Fruit fly (Drosophila melanogaster) whole organism, wandering third instar larva: ENCODE results near the gene CG16717.

Source experiments
- Abd-B ChIP-seq: fragments of >200 bp; optimal IDR thresholded peaks from 2 replicates; lab custom pipeline; 2017; ENCODE audit warnings: missing biosample characterization, missing genetic modification characterization
- CG32264 ChIP-seq: fragments of 200-800 bp; sonication (Bioruptor generic); optimal IDR thresholded peaks from 2 replicates; lab custom pipeline; 2016; ENCODE audit warnings: missing biosample characterization, missing genetic modification characterization
- CG9705 ChIP-seq: fragments of 200-800 bp; sonication (Bioruptor generic); optimal IDR thresholded peaks from 2 replicates; lab custom pipeline; 2018; ENCODE audit warnings: missing biosample characterization, mild to moderate bottlenecking, missing genetic modification characterization
- Dfd ChIP-seq: fragments of >200 bp; optimal IDR thresholded peaks from 2 replicates; lab custom pipeline; 2017; ENCODE audit warnings: missing biosample characterization, missing genetic modification characterization
- GATAd ChIP-seq: sonication (Bioruptor generic); optimal IDR thresholded peaks from 2 replicates; lab custom pipeline; 2016; ENCODE audit warnings: missing biosample characterization, missing genetic modification characterization
- HLH106 ChIP-seq: fragments of 200-800 bp; optimal IDR thresholded peaks from 3 replicates; lab custom pipeline; 2019; ENCODE audit warnings: missing biosample characterization, mild to moderate bottlenecking, missing genetic modification characterization, moderate library complexity
- Hr83 ChIP-seq: fragments of 200-300 bp; sonication (Bioruptor generic); optimal IDR thresholded peaks from 2 replicates; lab custom pipeline; 2016; ENCODE audit warnings: missing biosample characterization, mild to moderate bottlenecking, missing genetic modification characterization, moderate library complexity; ENCODE audit not compliant: poor library complexity, severe bottlenecking
- Jra ChIP-seq: sonication (Bioruptor generic); optimal IDR thresholded peaks from 2 replicates; lab custom pipeline; 2016; ENCODE audit warnings: missing biosample characterization, missing genetic modification characterization
- Mio ChIP-seq: sonication (Bioruptor generic); optimal IDR thresholded peaks from 2 replicates; lab custom pipeline; 2016; ENCODE audit warnings: missing biosample characterization, missing genetic modification characterization
- Myc ChIP-seq: fragments of >200 bp; optimal IDR thresholded peaks from 2 replicates; lab custom pipeline; 2017
- N ChIP-seq: fragments of >200 bp; optimal IDR thresholded peaks from 2 replicates; lab custom pipeline; 2018; ENCODE audit warnings: missing biosample characterization, missing external identifiers, missing genetic modification characterization
- OdsH ChIP-seq: fragments of 200-800 bp; sonication (Bioruptor generic); optimal IDR thresholded peaks from 2 replicates; lab custom pipeline; 2016; ENCODE audit warnings: missing biosample characterization, mild to moderate bottlenecking, missing genetic modification characterization
- Rel ChIP-seq, 2 experiments: fragments of 200-800 bp; sonication (Bioruptor generic) in 1 of 2; optimal IDR thresholded peaks; 2 replicates in 1 of 2; 3 replicates in 1 of 2; lab custom pipeline; 2016 to 2019; ENCODE audit warnings: mild to moderate bottlenecking in 2 of 2, missing biosample characterization in 2 of 2, missing genetic modification characterization in 2 of 2, moderate library complexity in 1 of 2
- Sp1 ChIP-seq: fragments of 200-800 bp; sonication (Bioruptor generic); optimal IDR thresholded peaks from 3 replicates; lab custom pipeline; 2019; ENCODE audit warnings: missing biosample characterization, mild to moderate bottlenecking, missing genetic modification characterization, moderate library complexity
- br ChIP-seq: fragments of 200-800 bp; sonication (Bioruptor generic); optimal IDR thresholded peaks from 2 replicates; lab custom pipeline; 2016; ENCODE audit warnings: missing biosample characterization, missing genetic modification characterization
- brk ChIP-seq: fragments of 200-800 bp; sonication (Bioruptor generic); optimal IDR thresholded peaks from 2 replicates; lab custom pipeline; 2016; ENCODE audit warnings: missing biosample characterization, mild to moderate bottlenecking, missing genetic modification characterization
- dl ChIP-seq, 2 experiments: fragments of 175-275, 200-275 bp in 1 of 2; fragments of 200-275 bp in 1 of 2; sonication (Bioruptor generic); optimal IDR thresholded peaks; lab custom pipeline; 2018; ENCODE audit warnings: mild to moderate bottlenecking in 2 of 2, missing biosample characterization in 2 of 2, missing genetic modification characterization in 2 of 2, moderate library complexity in 2 of 2; ENCODE audit not compliant: partially characterized antibody in 2 of 2, insufficient read depth in 1 of 2
- dmrt93B ChIP-seq: fragments of 200-800 bp; sonication (Bioruptor generic); optimal IDR thresholded peaks from 2 replicates; lab custom pipeline; 2018; ENCODE audit warnings: missing biosample characterization, mild to moderate bottlenecking, missing genetic modification characterization
- dsf ChIP-seq: sonication (Bioruptor generic); optimal IDR thresholded peaks from 2 replicates; lab custom pipeline; 2016; ENCODE audit warnings: missing biosample characterization, missing genetic modification characterization, borderline replicate concordance
- foxo ChIP-seq, 2 experiments: fragments of 200-800 bp; sonication (Bioruptor generic); optimal IDR thresholded peaks; 2 replicates in 1 of 2; 3 replicates in 1 of 2; lab custom pipeline; 2016 to 2017; ENCODE audit warnings: missing biosample characterization in 2 of 2, missing genetic modification characterization in 2 of 2
- fru ChIP-seq: fragments of 200-800 bp; sonication (Bioruptor generic); optimal IDR thresholded peaks from 3 replicates; lab custom pipeline; 2016; ENCODE audit warnings: missing biosample characterization, mild to moderate bottlenecking, missing genetic modification characterization
- h ChIP-seq: fragments of 200-800 bp; sonication (Bioruptor generic); optimal IDR thresholded peaks from 3 replicates; lab custom pipeline; 2016; ENCODE audit warnings: missing biosample characterization, mild to moderate bottlenecking, missing genetic modification characterization
- jim ChIP-seq: fragments of 175-275, 200-325 bp; sonication (Bioruptor generic); optimal IDR thresholded peaks from 2 replicates; lab custom pipeline; 2016; ENCODE audit warnings: missing biosample characterization, mild to moderate bottlenecking, missing genetic modification characterization
- lola ChIP-seq: fragments of >200 bp; optimal IDR thresholded peaks from 2 replicates; lab custom pipeline; 2017; ENCODE audit warnings: missing biosample characterization, missing genetic modification characterization
- pan ChIP-seq: fragments of >200 bp; optimal IDR thresholded peaks from 2 replicates; lab custom pipeline; 2017
- psq ChIP-seq: fragments of 200-800 bp; sonication (Bioruptor generic); optimal IDR thresholded peaks from 3 replicates; lab custom pipeline; 2017; ENCODE audit warnings: missing biosample characterization, mild to moderate bottlenecking, missing genetic modification characterization, moderate library complexity
- rgr ChIP-seq: fragments of 200-800 bp; sonication (Bioruptor generic); optimal IDR thresholded peaks from 3 replicates; lab custom pipeline; 2016; ENCODE audit warnings: missing biosample characterization, mild to moderate bottlenecking, missing genetic modification characterization
- sage ChIP-seq: fragments of 200-800 bp; sonication (Bioruptor generic); optimal IDR thresholded peaks from 2 replicates; lab custom pipeline; 2016; ENCODE audit warnings: missing biosample characterization, mild to moderate bottlenecking, missing genetic modification characterization
- sv ChIP-seq: fragments of 200-800 bp; sonication (Bioruptor generic); optimal IDR thresholded peaks from 3 replicates; lab custom pipeline; 2016; ENCODE audit warnings: missing biosample characterization, missing genetic modification characterization
- tai ChIP-seq: sonication (Bioruptor generic); optimal IDR thresholded peaks from 2 replicates; lab custom pipeline; 2016; ENCODE audit warnings: missing biosample characterization, missing genetic modification characterization
- woc ChIP-seq: sonication (Bioruptor generic); optimal IDR thresholded peaks from 2 replicates; lab custom pipeline; 2016; ENCODE audit warnings: missing biosample characterization, mild to moderate bottlenecking, missing genetic modification characterization

CG16717 gene

dm6 chr3L:9716595-9716994 lies 37.6 kb downstream of the CG16717 start:
- TF ChIP-seq GATAd (GFP tag; lab: Kevin White, UChicago) (no peak), Mio (GFP tag; lab: Kevin White, UChicago) (no peak), fru (no peak), dsf (GFP tag; lab: Kevin White, UChicago) (no peak), Rel (GFP tag; optimal IDR thresholded peaks at IDR 0.05; lab: Kevin White, UChicago) (no peak), Rel (tag; optimal IDR thresholded peaks at IDR 0.05; lab: Kevin White, UChicago) (peak; percentile 90), woc (GFP tag; lab: Kevin White, UChicago) (no peak), rgr (no peak), HLH106 (tag; lab: Kevin White, UChicago) (no peak)

- TF ChIP-seq dsf (GFP tag; lab: Kevin White, UChicago) (no peak), sage (no peak), GATAd (GFP tag; lab: Kevin White, UChicago) (no peak), woc (GFP tag; lab: Kevin White, UChicago) (no peak), psq (GFP tag; lab: Kevin White, UChicago) (no peak), Hr83 (GFP tag; lab: Kevin White, UChicago) (no peak), Sp1 (GFP tag; lab: Kevin White, UChicago) (no peak), Dfd (GFP tag; lab: Kevin White, UChicago) (no peak), br (GFP tag; lab: Kevin White, UChicago) (no peak), OdsH (GFP tag; lab: Kevin White, UChicago) (no peak), fru (no peak), tai (no peak), Jra (no peak), CG9705 (GFP tag; lab: Kevin White, UChicago) (no peak), Abd-B (no peak)
- TF ChIP-seq, all 38 proteins: peak for 0
Observed at dm6 chr3L:9717101-9717500, 38.1 kb downstream of the CG16717 start.

dm6 chr3L:9717839-9718238 lies 38.8 kb downstream of the CG16717 start:
- TF ChIP-seq tai (no peak), N (GFP tag; lab: Kevin White, UChicago) (no peak), Rel (GFP tag; optimal IDR thresholded peaks at IDR 0.05; lab: Kevin White, UChicago) (no peak), Rel (tag; optimal IDR thresholded peaks at IDR 0.05; lab: Kevin White, UChicago) (peak; percentile 98), sage (no peak)
- TF ChIP-seq, all 38 proteins: peak for 1

dm6 chr3L:9718929-9719328 lies 39.9 kb downstream of the CG16717 start, which contains the start of the genes CG18178 and CG14174:
Gene CG18178, minus strand, starts transcription at chr3L:9719144.
Gene CG14174, plus strand, starts transcription at chr3L:9719328.
- TF ChIP-seq h (GFP tag; lab: Kevin White, UChicago), result peak; percentile 39
- TF ChIP-seq sage, result no peak
- TF ChIP-seq lola (GFP tag; lab: Kevin White, UChicago), result no peak
- no peak for TF ChIP-seq pan
- TF ChIP-seq Rel (GFP tag; optimal IDR thresholded peaks at IDR 0.05; lab: Kevin White, UChicago), result no peak
- TF ChIP-seq Rel (tag; optimal IDR thresholded peaks at IDR 0.05; lab: Kevin White, UChicago), result peak; percentile 82
- TF ChIP-seq CG9705 (GFP tag; lab: Kevin White, UChicago), result peak; percentile 70
- TF ChIP-seq Mio (GFP tag; lab: Kevin White, UChicago), result no peak
- TF ChIP-seq HLH106 (tag; lab: Kevin White, UChicago), result peak; percentile 84
- TF ChIP-seq foxo (GFP tag; optimal IDR thresholded peaks at IDR 0.05; lab: Kevin White, UChicago), result peak in 1 of 2 experiments; percentile 47
- TF ChIP-seq psq (GFP tag; lab: Kevin White, UChicago), result peak; percentile 63
- TF ChIP-seq OdsH (GFP tag; lab: Kevin White, UChicago), result peak; percentile 26
- TF ChIP-seq Myc, result peak; percentile 90
- no peak for TF ChIP-seq fru
- peak; percentile 38 for TF ChIP-seq sv (GFP tag; lab: Kevin White, UChicago)
- TF ChIP-seq Sp1 (GFP tag; lab: Kevin White, UChicago), result peak; percentile 73
- TF ChIP-seq rgr, result peak; percentile 70
- TF ChIP-seq N (GFP tag; lab: Kevin White, UChicago), result no peak
- peak; percentile 48 for TF ChIP-seq dmrt93B (GFP tag; lab: Kevin White, UChicago)

- no peak for TF ChIP-seq woc (GFP tag; lab: Kevin White, UChicago)
- TF ChIP-seq CG32264, result no peak
- TF ChIP-seq dl (GFP tag; optimal IDR thresholded peaks at IDR 0.05; lab: Kevin White, UChicago; ENCODE audit: insufficient read depth in 1 of 2, partially characterized antibody in 2 of 2), result no peak
- no peak for TF ChIP-seq OdsH (GFP tag; lab: Kevin White, UChicago)
- TF ChIP-seq Hr83 (GFP tag; lab: Kevin White, UChicago), result no peak
- TF ChIP-seq Dfd (GFP tag; lab: Kevin White, UChicago), result no peak
- TF ChIP-seq jim (GFP tag; lab: Kevin White, UChicago), result no peak
- no peak for TF ChIP-seq lola (GFP tag; lab: Kevin White, UChicago)
- no peak for TF ChIP-seq brk (GFP tag; lab: Kevin White, UChicago)
Observed at dm6 chr3L:9720102-9720501, 41.1 kb downstream of the CG16717 start.
